Fruit fly (Drosophila melanogaster) whole organism: Measurements from ENCODE around the gene mas.

Source experiments
- CG8478 ChIP-seq: fragments of >200 bp; optimal IDR thresholded peaks from 2 replicates; lab custom pipeline; 2018; ENCODE audit warnings: inconsistent platforms
- Dll ChIP-seq: fragments of >200 bp; optimal IDR thresholded peaks from 2 replicates; lab custom pipeline; 2017
- EcR ChIP-seq, 2 experiments: fragments of >200 bp; optimal IDR thresholded peaks; 2 replicates each; lab custom pipeline; 2017; ENCODE audit warnings: missing biosample characterization in 2 of 2, missing genetic modification characterization in 2 of 2, missing genetic modification reagents in 2 of 2
- pan ChIP-seq: fragments of >200 bp; optimal IDR thresholded peaks from 2 replicates; lab custom pipeline; 2017
- psq ChIP-seq: fragments of >200 bp; optimal IDR thresholded peaks from 2 replicates; lab custom pipeline; 2017
- usp ChIP-seq: fragments of >200 bp; optimal IDR thresholded peaks from 2 replicates; lab custom pipeline; 2017; ENCODE audit warnings: missing biosample characterization, missing genetic modification characterization, mixed read lengths

mas gene

DNA sequence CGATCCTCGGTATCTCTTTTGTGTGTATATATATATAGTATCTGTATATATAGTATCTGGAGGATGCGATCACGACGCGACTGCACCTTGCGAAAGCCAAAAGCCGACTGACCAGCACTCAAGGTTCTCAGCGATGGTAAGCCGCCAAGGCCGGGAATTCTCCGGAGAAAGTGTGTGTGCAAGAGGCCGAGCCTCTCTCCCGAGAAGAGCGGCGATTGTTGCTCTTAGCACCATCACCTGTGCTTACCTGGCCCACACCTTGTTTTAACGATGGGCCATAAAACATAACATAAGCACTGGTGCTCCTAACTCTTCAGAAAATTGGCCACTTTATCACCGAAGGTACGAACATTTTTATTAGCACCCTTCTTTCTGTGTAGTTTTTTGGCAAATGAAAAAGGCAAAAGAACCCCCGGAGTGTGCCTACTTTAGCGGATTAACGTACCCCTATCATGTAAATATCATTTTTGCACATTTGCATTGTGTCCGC, at the start of gene mas:
mas (minus strand) TSS at position 112 of the 490 bp plus-strand sequence.
- no peak for TF ChIP-seq EcR (GFP tag; optimal IDR thresholded peaks at IDR 0.05; lab: Kevin White, UChicago)
- TF ChIP-seq psq (lab: Kevin White, UChicago), result no peak
- no peak for TF ChIP-seq usp
- no peak for TF ChIP-seq CG8478
- TF ChIP-seq pan, result no peak
- TF ChIP-seq Dll (lab: Kevin White, UChicago), result no peak

DNA sequence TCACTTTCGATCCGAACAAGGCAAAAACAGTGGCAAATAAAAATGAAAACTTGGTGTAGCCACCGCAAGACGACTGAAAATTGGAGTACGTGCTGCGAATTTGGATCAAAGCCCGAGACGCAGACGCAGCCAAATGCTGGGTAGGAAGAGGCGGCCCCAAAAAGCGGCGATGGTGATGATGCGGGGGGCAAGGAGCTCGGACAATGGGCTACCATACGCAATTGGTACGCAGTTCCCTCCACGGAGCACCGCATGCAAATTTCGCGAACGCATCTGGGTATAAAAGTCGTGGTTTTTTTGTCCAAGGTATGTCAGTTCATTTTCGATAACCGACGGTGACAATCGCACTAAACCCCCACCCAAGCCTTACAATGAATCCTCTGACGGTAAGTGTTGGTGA, 47.8 kb upstream of the mas start, which contains the start of gene Cpr64Ad:
Cpr64Ad (plus strand) TSS at position 301 of the 400 bp plus-strand sequence.
- TF ChIP-seq CG8478 (no peak), pan (no peak), usp (no peak), Dll (lab: Kevin White, UChicago) (no peak), psq (lab: Kevin White, UChicago) (no peak), EcR (GFP tag; optimal IDR thresholded peaks at IDR 0.05; lab: Kevin White, UChicago) (no peak)

- TF ChIP-seq CG8478, result no peak
- no peak for TF ChIP-seq usp
- TF ChIP-seq pan, result no peak
- TF ChIP-seq Dll (lab: Kevin White, UChicago), result no peak
- no peak for TF ChIP-seq EcR (GFP tag; optimal IDR thresholded peaks at IDR 0.05; lab: Kevin White, UChicago)
- TF ChIP-seq psq (lab: Kevin White, UChicago), result no peak
Measured at dm6 chr3L:4212815-4213214, 45.6 kb upstream of the mas start, which contains the start of gene Cpr64Ac. Cpr64Ac (minus strand) TSS chr3L:4212915.

dm6 chr3L:4211440-4211839, 44.2 kb upstream of the mas start, which contains the start of gene Cpr64Ab:
Cpr64Ab (minus strand) TSS chr3L:4211540.
- no peak for TF ChIP-seq pan
- TF ChIP-seq Dll (lab: Kevin White, UChicago), result no peak
- TF ChIP-seq EcR (GFP tag; optimal IDR thresholded peaks at IDR 0.05; lab: Kevin White, UChicago), result no peak
- TF ChIP-seq usp, result no peak
- TF ChIP-seq psq (lab: Kevin White, UChicago), result no peak
- no peak for TF ChIP-seq CG8478

DNA sequence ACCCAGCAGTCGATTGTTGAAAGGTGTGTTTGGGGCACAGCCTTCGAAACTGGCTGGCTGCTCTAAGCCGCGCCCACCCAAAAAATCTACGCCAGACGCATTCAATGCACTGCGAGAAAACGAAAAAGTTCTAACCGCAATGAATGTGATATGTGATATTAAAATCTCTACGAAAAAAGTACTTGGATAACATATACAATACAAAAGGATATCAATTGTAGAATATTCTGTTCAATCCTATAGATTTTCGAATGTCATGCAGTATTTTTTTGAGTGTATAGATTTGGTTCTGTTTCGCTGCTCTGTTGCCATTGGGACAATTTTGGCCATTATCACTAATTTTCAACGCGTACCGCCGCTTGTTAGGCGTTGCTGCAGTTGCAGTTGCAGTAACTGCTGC, 42.5 kb upstream of the mas start:
- no peak for TF ChIP-seq psq (lab: Kevin White, UChicago)
- no peak for TF ChIP-seq usp
- TF ChIP-seq EcR (GFP tag; optimal IDR thresholded peaks at IDR 0.05; lab: Kevin White, UChicago), result no peak

DNA sequence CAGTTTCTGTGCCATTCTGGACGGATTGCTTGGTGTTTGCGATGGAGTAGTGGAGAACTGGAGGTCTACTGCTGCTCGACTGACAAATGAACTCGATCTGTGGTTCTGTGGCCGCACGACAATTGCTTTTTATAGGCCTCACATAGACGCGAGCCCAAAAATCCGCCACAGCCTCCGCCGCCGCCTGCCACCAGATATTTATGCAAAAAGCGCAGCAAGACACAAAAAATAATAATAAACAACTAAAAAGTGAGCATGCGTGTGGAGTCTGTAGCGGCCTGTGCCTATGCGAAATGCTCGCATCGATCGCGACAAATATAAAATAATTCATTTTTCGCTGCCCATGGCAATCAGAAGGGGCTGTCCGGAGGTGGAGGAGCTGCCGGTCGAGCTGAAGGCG, 41.8 kb upstream of the mas start, which contains the start of gene Cpr64Aa:
Cpr64Aa (minus strand) TSS at position 101 of the 400 bp plus-strand sequence.
- no peak for TF ChIP-seq psq (lab: Kevin White, UChicago)
- no peak for TF ChIP-seq CG8478
- no peak for TF ChIP-seq pan
- no peak for TF ChIP-seq Dll (lab: Kevin White, UChicago)
- TF ChIP-seq usp, result no peak
- no peak for TF ChIP-seq EcR (GFP tag; optimal IDR thresholded peaks at IDR 0.05; lab: Kevin White, UChicago)

- no peak for TF ChIP-seq EcR (GFP tag; optimal IDR thresholded peaks at IDR 0.05; lab: Kevin White, UChicago)
- TF ChIP-seq Dll (lab: Kevin White, UChicago), result no peak
- no peak for TF ChIP-seq pan
- no peak for TF ChIP-seq psq (lab: Kevin White, UChicago)
- TF ChIP-seq usp, result no peak
- TF ChIP-seq CG8478, result no peak
Measured at dm6 chr3L:4204867-4205266, 37.6 kb upstream of the mas start.

DNA sequence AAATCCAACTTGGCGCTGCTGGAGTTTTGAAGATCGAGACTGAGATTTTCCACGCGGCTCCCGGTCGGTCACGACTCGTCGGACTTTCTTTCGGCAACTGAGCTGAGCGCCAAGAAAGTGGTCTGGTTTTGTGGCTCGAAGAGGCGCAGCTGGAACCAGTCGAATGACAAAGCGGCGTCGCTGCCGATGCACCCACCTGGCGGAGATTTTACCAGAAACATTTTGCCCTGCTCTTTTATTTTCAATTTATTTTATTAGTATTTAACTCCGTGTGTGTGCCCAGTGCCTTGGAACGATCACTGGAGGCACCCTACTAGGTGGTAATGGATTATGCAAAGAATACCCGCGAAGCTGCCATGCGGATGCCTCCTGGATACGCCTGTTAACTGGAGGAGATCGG, 37.0 kb upstream of the mas start, which contains the start of gene CG15005:
CG15005 (minus strand) TSS at position 101 of the 400 bp plus-strand sequence.
- TF ChIP-seq CG8478, result no peak
- no peak for TF ChIP-seq usp
- no peak for TF ChIP-seq Dll (lab: Kevin White, UChicago)
- TF ChIP-seq psq (lab: Kevin White, UChicago), result no peak
- no peak for TF ChIP-seq pan
- no peak for TF ChIP-seq EcR (GFP tag; optimal IDR thresholded peaks at IDR 0.05; lab: Kevin White, UChicago)

- TF ChIP-seq Dll (lab: Kevin White, UChicago) (no peak), pan (no peak), usp (no peak), psq (lab: Kevin White, UChicago) (no peak), EcR (GFP tag; optimal IDR thresholded peaks at IDR 0.05; lab: Kevin White, UChicago) (no peak), CG8478 (no peak)
Measured at dm6 chr3L:4193730-4194649, 26.7 kb upstream of the mas start, which contains the start of gene CG43367. CG43367 (plus strand) TSS chr3L:4193993.

dm6 chr3L:4187930-4188523, 20.8 kb upstream of the mas start, which contains the start of the genes Teh2 and tipE:
Teh2 (minus strand) TSS chr3L:4188023.
tipE (plus strand) TSS chr3L:4188499.
- TF ChIP-seq Dll (lab: Kevin White, UChicago) (no peak), CG8478 (no peak), pan (no peak), usp (no peak), EcR (GFP tag; optimal IDR thresholded peaks at IDR 0.05; lab: Kevin White, UChicago) (no peak), psq (lab: Kevin White, UChicago) (no peak)

- no peak for TF ChIP-seq pan
- TF ChIP-seq usp, result no peak
- no peak for TF ChIP-seq CG8478
- no peak for TF ChIP-seq psq (lab: Kevin White, UChicago)
- no peak for TF ChIP-seq Dll (lab: Kevin White, UChicago)
- TF ChIP-seq EcR (GFP tag; optimal IDR thresholded peaks at IDR 0.05; lab: Kevin White, UChicago), result no peak
Measured at dm6 chr3L:4186659-4187058, 19.4 kb upstream of the mas start, which contains the start of gene VhaM9.7-c. VhaM9.7-c (minus strand) TSS chr3L:4186865.

DNA sequence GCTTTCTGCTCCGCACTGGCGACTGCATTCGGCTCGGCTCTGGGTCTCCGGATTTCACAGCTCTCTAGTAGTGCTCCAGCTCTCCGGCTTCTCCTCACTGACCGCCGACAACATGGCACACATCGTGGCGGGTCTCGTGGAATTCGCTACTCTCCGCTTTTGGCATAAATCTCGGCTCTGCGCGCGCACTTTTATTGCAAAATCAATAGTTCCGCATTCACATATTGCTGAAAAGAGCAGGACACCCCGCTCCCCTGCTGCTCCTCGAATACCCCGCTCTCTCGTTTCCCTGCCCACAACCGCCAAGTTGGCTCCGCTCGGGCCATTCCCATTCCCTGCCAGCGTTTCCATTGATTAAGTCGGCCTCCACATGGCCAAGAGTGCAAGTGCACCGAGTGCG, 18.0 kb upstream of the mas start:
- TF ChIP-seq EcR (GFP tag; optimal IDR thresholded peaks at IDR 0.05; lab: Kevin White, UChicago) (no peak), usp (no peak), CG8478 (no peak), pan (no peak), psq (lab: Kevin White, UChicago) (no peak), Dll (lab: Kevin White, UChicago) (no peak)
